Fruit fly (Drosophila melanogaster): ENCODE results near the gene CG7656.

The CG7656 gene

dm6 chr3L:15541281-15541680 is 46.7 kb downstream of the CG7656 start:
- no peak for TF ChIP-seq pan (optimal IDR thresholded peaks at IDR 0.05)
- no peak for TF ChIP-seq Dll (optimal IDR thresholded peaks at IDR 0.05)
- no peak for TF ChIP-seq psq (optimal IDR thresholded peaks at IDR 0.05)
- TF ChIP-seq usp (GFP tag; optimal IDR thresholded peaks at IDR 0.05), result no peak
- no peak for TF ChIP-seq EcR (GFP tag; optimal IDR thresholded peaks at IDR 0.05)
- TF ChIP-seq CG8478 (optimal IDR thresholded peaks at IDR 0.05), result no peak

dm6 chr3L:15540682-15541081 is 47.3 kb downstream of the CG7656 start:
- TF ChIP-seq usp (GFP tag; optimal IDR thresholded peaks at IDR 0.05), result no peak
- TF ChIP-seq EcR (GFP tag; optimal IDR thresholded peaks at IDR 0.05), result no peak
- no peak for TF ChIP-seq Dll (optimal IDR thresholded peaks at IDR 0.05)
- TF ChIP-seq CG8478 (optimal IDR thresholded peaks at IDR 0.05), result no peak
- no peak for TF ChIP-seq pan (optimal IDR thresholded peaks at IDR 0.05)
- no peak for TF ChIP-seq psq (optimal IDR thresholded peaks at IDR 0.05)

DNA sequence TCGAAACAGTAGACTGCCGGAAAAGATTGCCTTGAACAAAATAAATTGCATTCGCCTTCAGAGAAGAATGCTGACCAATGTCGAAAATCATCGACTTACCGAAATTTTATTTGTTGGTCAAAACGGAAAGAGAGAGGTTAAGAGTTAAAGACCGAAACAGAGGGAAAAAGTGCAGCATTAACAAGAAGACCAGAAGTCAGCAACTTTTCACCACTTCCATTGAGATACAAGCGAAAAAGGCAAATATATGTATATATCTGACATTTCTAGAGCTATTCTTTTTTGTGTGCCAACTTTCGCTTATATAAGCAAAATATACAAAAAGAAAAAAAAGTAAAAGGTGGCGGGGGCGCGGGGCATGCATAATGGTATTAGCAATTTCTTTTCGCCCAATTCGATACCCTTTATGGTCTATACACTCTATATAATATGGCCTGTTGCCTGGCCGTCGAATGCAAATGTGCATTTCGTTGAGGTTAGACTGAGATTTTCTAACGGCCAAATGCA is 48.0 kb downstream of the CG7656 start:
- TF ChIP-seq CG8478 (optimal IDR thresholded peaks at IDR 0.05), result no peak
- TF ChIP-seq pan (optimal IDR thresholded peaks at IDR 0.05), result no peak
- no peak for TF ChIP-seq EcR (GFP tag; optimal IDR thresholded peaks at IDR 0.05)
- no peak for TF ChIP-seq Dll (optimal IDR thresholded peaks at IDR 0.05)
- no peak for TF ChIP-seq psq (optimal IDR thresholded peaks at IDR 0.05)
- no peak for TF ChIP-seq usp (GFP tag; optimal IDR thresholded peaks at IDR 0.05)

DNA sequence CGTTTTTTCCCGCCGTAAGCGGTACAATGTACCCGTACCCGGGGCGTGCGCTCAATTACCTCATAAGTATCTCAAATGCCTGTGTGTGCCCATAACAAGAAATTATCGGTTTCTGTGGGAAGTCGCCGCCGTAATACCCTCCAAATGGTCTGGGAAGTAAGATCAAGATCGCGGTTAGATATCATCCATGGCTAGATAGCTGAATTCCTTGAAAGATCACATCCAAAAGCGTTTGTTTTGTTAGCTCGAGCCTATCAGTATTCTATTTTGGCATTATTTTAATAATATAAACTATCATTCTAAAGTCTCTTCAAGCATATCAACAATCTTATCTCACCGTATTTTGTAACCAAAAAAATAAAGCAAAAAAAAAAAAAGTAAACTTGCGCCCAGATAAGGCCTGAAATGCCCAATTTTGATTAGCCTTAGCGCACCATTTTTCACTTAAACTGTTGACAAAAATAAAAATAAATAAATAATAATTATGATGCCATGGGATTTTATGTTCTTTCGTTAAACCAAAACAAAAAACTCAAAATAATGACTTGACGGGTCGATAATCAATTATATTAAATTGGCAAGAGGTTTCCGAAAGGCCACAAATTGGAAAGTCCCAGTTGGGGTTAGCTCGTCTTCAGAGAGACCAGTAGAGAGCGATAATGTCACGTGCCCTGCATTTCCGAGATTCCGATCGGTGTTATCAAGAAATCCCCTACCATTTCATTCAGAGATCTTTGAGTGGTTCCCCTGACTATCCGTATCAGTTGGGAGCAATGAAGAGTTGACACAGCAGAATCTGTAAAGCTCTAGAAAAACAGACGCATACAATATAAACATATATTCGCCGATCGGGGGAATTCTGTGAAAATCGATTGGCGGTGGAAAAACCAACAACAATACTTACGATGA is 49.1 kb downstream of the CG7656 start:
- TF ChIP-seq usp (GFP tag; optimal IDR thresholded peaks at IDR 0.05) (no peak), pan (optimal IDR thresholded peaks at IDR 0.05) (no peak), CG8478 (optimal IDR thresholded peaks at IDR 0.05) (no peak), Dll (optimal IDR thresholded peaks at IDR 0.05) (no peak), psq (optimal IDR thresholded peaks at IDR 0.05) (no peak), EcR (GFP tag; optimal IDR thresholded peaks at IDR 0.05) (no peak)

- TF ChIP-seq Dll (optimal IDR thresholded peaks at IDR 0.05), result no peak
- TF ChIP-seq EcR (GFP tag; optimal IDR thresholded peaks at IDR 0.05), result peak in 1 of 2 experiments; percentile 19
- no peak for TF ChIP-seq usp (GFP tag; optimal IDR thresholded peaks at IDR 0.05)
Observed at dm6 chr3L:15537916-15538581, 49.9 kb downstream of the CG7656 start.

- TF ChIP-seq Dll (optimal IDR thresholded peaks at IDR 0.05) (no peak), CG8478 (optimal IDR thresholded peaks at IDR 0.05) (no peak), psq (optimal IDR thresholded peaks at IDR 0.05) (no peak), pan (optimal IDR thresholded peaks at IDR 0.05) (peak; percentile 1)
Observed at dm6 chr3L:15536550-15536949, 51.4 kb downstream of the CG7656 start.

- TF ChIP-seq CG8478 (optimal IDR thresholded peaks at IDR 0.05) (no peak), Dll (optimal IDR thresholded peaks at IDR 0.05) (no peak), psq (optimal IDR thresholded peaks at IDR 0.05) (no peak), EcR (GFP tag; optimal IDR thresholded peaks at IDR 0.05) (no peak), pan (optimal IDR thresholded peaks at IDR 0.05) (no peak), usp (GFP tag; optimal IDR thresholded peaks at IDR 0.05) (no peak)
Observed at dm6 chr3L:15535800-15536225, 52.2 kb downstream of the CG7656 start.

Measured in whole organism.